Fruit fly (Drosophila melanogaster): Measurements from ENCODE around the gene GCS1.

GCS1 gene

DNA sequence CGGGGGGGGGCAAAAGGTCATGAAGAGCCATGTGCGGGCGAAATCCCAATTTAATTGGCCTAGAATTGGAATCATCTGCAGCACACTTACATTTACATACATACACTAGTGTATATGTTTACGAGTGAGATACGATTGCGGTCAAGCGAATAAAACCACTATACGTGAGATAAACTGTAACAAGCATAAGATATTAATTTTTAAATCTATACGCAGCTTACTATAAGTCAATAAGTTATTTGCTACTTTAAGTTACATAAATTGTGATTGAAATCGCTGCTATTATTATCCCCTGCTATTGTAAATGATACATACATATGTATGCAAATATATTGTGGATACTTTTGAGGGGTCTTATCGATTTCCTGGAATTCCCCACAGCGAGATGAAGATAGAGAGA lies 31.3 kb upstream of the GCS1 start (continued):
- TF ChIP-seq danr (GFP tag; IDR thresholded peaks at IDR 0.05) (no peak), Sry-β (GFP tag; optimal IDR thresholded peaks at IDR 0.05) (no peak), Hey (tag; optimal IDR thresholded peaks at IDR 0.05) (no peak), CG15601 (tag; optimal IDR thresholded peaks at IDR 0.05) (no peak), pita (GFP tag; optimal IDR thresholded peaks at IDR 0.05) (no peak), Doc3 (GFP tag; IDR thresholded peaks at IDR 0.05; ENCODE audit: partially characterized antibody) (no peak), tio (GFP tag; optimal IDR thresholded peaks at IDR 0.05) (no peak), ash1 (GFP tag; optimal IDR thresholded peaks at IDR 0.05) (no peak), lmd (GFP tag; IDR thresholded peaks at IDR 0.05) (peak; percentile 57), CG15479 (GFP tag; optimal IDR thresholded peaks at IDR 0.05) (no peak), CG10959 (GFP tag; IDR thresholded peaks at IDR 0.05) (no peak), Max (GFP tag; optimal IDR thresholded peaks at IDR 0.05) (no peak), Fer2 (tag; optimal IDR thresholded peaks at IDR 0.05) (peak; percentile 29), CG1647 (GFP tag; optimal IDR thresholded peaks at IDR 0.05) (no peak), CG4404 (GFP tag; IDR thresholded peaks at IDR 0.05) (no peak), exex (tag; optimal IDR thresholded peaks at IDR 0.05) (no peak), wek (GFP tag; optimal IDR thresholded peaks at IDR 0.05) (no peak), Hr39 (optimal IDR thresholded peaks at IDR 0.05) (no peak), BtbVII (GFP tag; optimal IDR thresholded peaks at IDR 0.05) (no peak), CG4617 (GFP tag; optimal IDR thresholded peaks at IDR 0.05; ENCODE audit: borderline replicate concordance) (no peak), E2f2 (GFP tag; IDR thresholded peaks at IDR 0.05) (no peak), CG13296 (GFP tag; optimal IDR thresholded peaks at IDR 0.05) (peak; percentile 51), CG3281 (GFP tag; optimal IDR thresholded peaks at IDR 0.05) (peak; percentile 63), CG8944 (GFP tag; optimal IDR thresholded peaks at IDR 0.05) (no peak), CG43689 (GFP tag; IDR thresholded peaks at IDR 0.05) (no peak), ac (GFP tag; optimal IDR thresholded peaks at IDR 0.05) (no peak), Atf-2 (GFP tag; optimal IDR thresholded peaks at IDR 0.05) (no peak), CG5953 (GFP tag; IDR thresholded peaks at IDR 0.05) (0 out of 2 replicates have a peak, but pooled peaks have one; percentile 35), CG16813 (GFP tag; IDR thresholded peaks at IDR 0.05; ENCODE audit: partially characterized antibody) (no peak), Atf6 (GFP tag; IDR thresholded peaks at IDR 0.05) (peak; percentile 55), Dad (GFP tag; optimal IDR thresholded peaks at IDR 0.05) (no peak), CG17829 (tag; optimal IDR thresholded peaks at IDR 0.05) (peak; percentile 25), Ssrp (tag; optimal IDR thresholded peaks at IDR 0.05) (no peak), CG9727 (GFP tag; optimal IDR thresholded peaks at IDR 0.05) (peak; percentile 3), Neu2 (GFP tag; optimal IDR thresholded peaks at IDR 0.05; ENCODE audit: borderline replicate concordance) (no peak), CG14667 (GFP tag; IDR thresholded peaks at IDR 0.05) (peak; percentile 29; the same call in 1 of the 2 replicates), CG11085 (GFP tag; IDR thresholded peaks at IDR 0.05) (no peak), CG10147 (GFP tag; optimal IDR thresholded peaks at IDR 0.05) (peak; percentile 43), dmrt11E (tag; optimal IDR thresholded peaks at IDR 0.05) (no peak), bsh (GFP tag; optimal IDR thresholded peaks at IDR 0.05) (peak in 1 of 2 experiments; percentile 40), CG4360 (GFP tag; IDR thresholded peaks at IDR 0.05) (no peak), Ravus (GFP tag; IDR thresholded peaks at IDR 0.05) (no peak), CG30431 (GFP tag; optimal IDR thresholded peaks at IDR 0.05) (no peak), CG4730 (GFP tag; IDR thresholded peaks at IDR 0.05) (no peak), Doc2 (GFP tag; IDR thresholded peaks at IDR 0.05) (no peak), Ets65A (GFP tag) (peak; percentile 47), CG11695 (GFP tag; IDR thresholded peaks at IDR 0.05) (peak; percentile 53; the same call in 1 of the 3 replicates), Mrtf (GFP tag; IDR thresholded peaks at IDR 0.05) (0 out of 3 replicates have a peak, but pooled peaks have one; percentile 20), CG11723 (GFP tag; optimal IDR thresholded peaks at IDR 0.05) (no peak), Tbp (GFP tag; optimal IDR thresholded peaks at IDR 0.05) (no peak), gsb-n (tag; optimal IDR thresholded peaks at IDR 0.05) (no peak), CG12071 (GFP tag; optimal IDR thresholded peaks at IDR 0.05) (peak; percentile 39)
